Fruit fly (Drosophila melanogaster) whole organism, embryonic: Measurements from ENCODE around the gene Wdfy2.

Experiments
- Antp ChIP-seq: fragments of 200-800 bp; sonication (Bioruptor generic); optimal IDR thresholded peaks from 3 replicates; lab custom pipeline; 2016; ENCODE audit warnings: missing biosample characterization, missing genetic modification characterization
- Awh ChIP-seq: fragments of 200-800 bp; sonication (Bioruptor generic); IDR thresholded peaks from 2 replicates; pipeline ENCODE4, ENCODE4 v1.3.6; 2022; ENCODE audit warnings: missing biosample characterization, missing genetic modification characterization
- CG10274 ChIP-seq: fragments of 200-800 bp; sonication (Bioruptor generic); optimal IDR thresholded peaks from 3 replicates; lab custom pipeline; 2017; ENCODE audit warnings: missing biosample characterization, mild to moderate bottlenecking, missing genetic modification characterization
- CG10979 ChIP-seq: fragments of 200-800 bp; sonication (Bioruptor generic); optimal IDR thresholded peaks from 2 replicates; lab custom pipeline; 2018; ENCODE audit warnings: missing biosample characterization, mild to moderate bottlenecking, missing genetic modification characterization, moderate library complexity
- CG11398 ChIP-seq: fragments of 200-800 bp; sonication (Bioruptor generic); optimal IDR thresholded peaks from 2 replicates; lab custom pipeline; 2016; ENCODE audit warnings: missing biosample characterization, missing genetic modification characterization
- CG11456 ChIP-seq: fragments of 200-800 bp; sonication (Bioruptor generic); IDR thresholded peaks from 3 replicates; pipeline ENCODE4 v1.3.6; 2022; ENCODE audit warnings: missing biosample characterization, missing genetic modification characterization
- CG12071 ChIP-seq: fragments of 200-800 bp; sonication (Bioruptor generic); optimal IDR thresholded peaks from 3 replicates; lab custom pipeline; 2018; ENCODE audit warnings: missing biosample characterization, mild to moderate bottlenecking, missing genetic modification characterization
- CG12391 ChIP-seq: fragments of 200-800 bp; sonication (Bioruptor generic); optimal IDR thresholded peaks from 3 replicates; lab custom pipeline; 2018; ENCODE audit warnings: missing biosample characterization, mild to moderate bottlenecking, missing genetic modification characterization, moderate library complexity
- CG13624 ChIP-seq: fragments of 200-800 bp; sonication (Bioruptor generic); optimal IDR thresholded peaks from 2 replicates; lab custom pipeline; 2016; ENCODE audit warnings: missing biosample characterization, missing genetic modification characterization
- CG14667 ChIP-seq: fragments of 200-800 bp; sonication (Bioruptor generic); IDR thresholded peaks from 2 replicates; pipeline ENCODE4 v1.3.6; 2022; ENCODE audit warnings: missing biosample characterization, missing genetic modification characterization
- CG14860 ChIP-seq: fragments of 200-800 bp; sonication (Bioruptor generic); IDR thresholded peaks from 3 replicates; pipeline ENCODE4 v1.3.6; 2022; ENCODE audit warnings: missing biosample characterization, missing genetic modification characterization; ENCODE audit not compliant: partially characterized antibody
- CG14965 ChIP-seq: fragments of 200-800 bp; sonication (Bioruptor generic); optimal IDR thresholded peaks from 2 replicates; lab custom pipeline; 2016; ENCODE audit warnings: missing biosample characterization, missing genetic modification characterization, borderline replicate concordance
- CG16815 ChIP-seq: fragments of 200-800 bp; sonication (Bioruptor generic); optimal IDR thresholded peaks from 3 replicates; lab custom pipeline; 2017; ENCODE audit warnings: missing biosample characterization, mild to moderate bottlenecking, missing genetic modification characterization
- CG1832 ChIP-seq: fragments of 200-800 bp; sonication (Bioruptor generic); optimal IDR thresholded peaks from 2 replicates; lab custom pipeline; 2017; ENCODE audit warnings: missing biosample characterization, mild to moderate bottlenecking, missing genetic modification characterization, inconsistent platforms
- CG18599 ChIP-seq: fragments of 200-800 bp; sonication (Bioruptor generic); optimal IDR thresholded peaks from 3 replicates; lab custom pipeline; 2017; ENCODE audit warnings: missing biosample characterization, missing genetic modification characterization, mild to moderate bottlenecking, moderate library complexity, missing genetic modification reagents
- CG2202 ChIP-seq: fragments of 200-800 bp; sonication (Bioruptor generic); optimal IDR thresholded peaks from 2 replicates; lab custom pipeline; 2018; ENCODE audit warnings: missing biosample characterization, mild to moderate bottlenecking, missing genetic modification characterization
- CG2889 ChIP-seq: fragments of 200-800 bp; sonication (Bioruptor generic); IDR thresholded peaks from 3 replicates; pipeline ENCODE4 v1.3.6; 2022; ENCODE audit warnings: missing biosample characterization, missing genetic modification characterization
- CG4707 ChIP-seq: fragments of 200-800 bp; sonication (Bioruptor generic); optimal IDR thresholded peaks from 2 replicates; lab custom pipeline; 2018; ENCODE audit warnings: missing biosample characterization, mild to moderate bottlenecking, missing genetic modification characterization, moderate library complexity
- CG6254 ChIP-seq: fragments of 200-800 bp; sonication (Bioruptor generic); optimal IDR thresholded peaks from 3 replicates; lab custom pipeline; 2017; ENCODE audit warnings: mild to moderate bottlenecking, missing biosample characterization, missing genetic modification reagents, missing genetic modification characterization
- CG6683 ChIP-seq: fragments of 200-800 bp; sonication (Bioruptor generic); optimal IDR thresholded peaks from 2 replicates; lab custom pipeline; 2017; ENCODE audit warnings: missing biosample characterization, mild to moderate bottlenecking, missing genetic modification characterization, missing genetic modification reagents
- CG7271 ChIP-seq: fragments of 200-800 bp; sonication (Bioruptor generic); optimal IDR thresholded peaks from 2 replicates; lab custom pipeline; 2018; ENCODE audit warnings: missing biosample characterization, mild to moderate bottlenecking, missing genetic modification characterization, moderate library complexity
- CG7357 ChIP-seq: fragments of 200-800 bp; sonication (Bioruptor generic); IDR thresholded peaks from 3 replicates; pipeline ENCODE4 v1.3.6; 2022; ENCODE audit warnings: missing biosample characterization, missing genetic modification characterization
- CG7745 ChIP-seq: fragments of 200-800 bp; sonication (Bioruptor generic); optimal IDR thresholded peaks from 2 replicates; lab custom pipeline; 2018; ENCODE audit warnings: missing biosample characterization, mild to moderate bottlenecking, missing genetic modification characterization, moderate library complexity
- CG9797 ChIP-seq: fragments of 200-800 bp; sonication (Bioruptor generic); optimal IDR thresholded peaks from 3 replicates; lab custom pipeline; 2018; ENCODE audit warnings: missing biosample characterization, mild to moderate bottlenecking, missing genetic modification characterization
- D19B ChIP-seq: fragments of 200-800 bp; sonication (Bioruptor generic); optimal IDR thresholded peaks from 2 replicates; lab custom pipeline; 2017; ENCODE audit warnings: missing biosample characterization, mild to moderate bottlenecking, missing genetic modification characterization
- Doc2 ChIP-seq: fragments of 200-800 bp; sonication (Bioruptor generic); IDR thresholded peaks from 2 replicates; pipeline ENCODE4 v1.3.6; 2022; ENCODE audit warnings: missing biosample characterization, missing genetic modification characterization
- Dp ChIP-seq: fragments of 200-800 bp; sonication (Bioruptor generic); optimal IDR thresholded peaks from 2 replicates; lab custom pipeline; 2018; ENCODE audit warnings: missing biosample characterization, mild to moderate bottlenecking, missing genetic modification characterization, moderate library complexity
- Hand ChIP-seq: fragments of 200-800 bp; sonication (Bioruptor generic); optimal IDR thresholded peaks from 2 replicates; lab custom pipeline; 2017; ENCODE audit warnings: mild to moderate bottlenecking, missing biosample characterization, missing genetic modification reagents, missing genetic modification characterization
- Lim3 ChIP-seq: fragments of 200-800 bp; sonication (Bioruptor generic); IDR thresholded peaks from 2 replicates; pipeline ENCODE4 v1.3.6; 2022; ENCODE audit warnings: missing biosample characterization, missing genetic modification characterization
- Ravus ChIP-seq: fragments of 200-800 bp; sonication (Bioruptor generic); IDR thresholded peaks from 2 replicates; pipeline ENCODE4 v1.3.6; 2022; ENCODE audit warnings: missing biosample characterization, missing genetic modification characterization
- TFAM ChIP-seq: fragments of 200-800 bp; sonication (Bioruptor generic); optimal IDR thresholded peaks from 2 replicates; lab custom pipeline; 2017; ENCODE audit warnings: missing biosample characterization, missing genetic modification characterization, inconsistent platforms
- aop ChIP-seq: fragments of 200-800 bp; sonication (Bioruptor generic); IDR thresholded peaks from 2 replicates; pipeline ENCODE4 v1.3.6; 2022; ENCODE audit warnings: missing biosample characterization, missing genetic modification characterization
- bowl ChIP-seq: fragments of 200-800 bp; sonication (Bioruptor generic); IDR thresholded peaks from 2 replicates; pipeline ENCODE4 v1.3.6; 2022; ENCODE audit warnings: missing biosample characterization, missing genetic modification characterization
- caup ChIP-seq: fragments of 200-800 bp; sonication (Bioruptor generic); optimal IDR thresholded peaks from 3 replicates; lab custom pipeline; 2017; ENCODE audit warnings: missing biosample characterization, mild to moderate bottlenecking, missing genetic modification characterization, moderate library complexity; ENCODE audit not compliant: severe bottlenecking
- chm ChIP-seq: fragments of 200-800 bp; sonication (Bioruptor generic); IDR thresholded peaks from 2 replicates; pipeline ENCODE4 v1.3.6; 2022; ENCODE audit warnings: missing biosample characterization, missing genetic modification characterization
- dmrt99B ChIP-seq: fragments of 200-800 bp; sonication (Bioruptor generic); optimal IDR thresholded peaks from 2 replicates; lab custom pipeline; 2018; ENCODE audit warnings: missing biosample characterization, mild to moderate bottlenecking, missing genetic modification characterization, moderate library complexity
- en ChIP-seq: fragments of 200-800 bp; sonication (Bioruptor generic); optimal IDR thresholded peaks from 2 replicates; lab custom pipeline; 2016; ENCODE audit warnings: missing biosample characterization, missing genetic modification characterization
- gcm ChIP-seq: fragments of 200-800 bp; sonication (Bioruptor generic); optimal IDR thresholded peaks from 2 replicates; lab custom pipeline; 2019; ENCODE audit warnings: missing biosample characterization, mild to moderate bottlenecking, missing genetic modification characterization, moderate library complexity
- ken ChIP-seq: fragments of 200-800 bp; sonication (Bioruptor generic); IDR thresholded peaks from 3 replicates; pipeline ENCODE4 v1.3.6; 2022; ENCODE audit warnings: missing biosample characterization, missing genetic modification characterization
- lilli ChIP-seq: fragments of 200-800 bp; sonication (Bioruptor generic); optimal IDR thresholded peaks from 3 replicates; lab custom pipeline; 2016; ENCODE audit warnings: missing biosample characterization, missing genetic modification characterization
- lola ChIP-seq, 3 experiments: fragments of >200 bp in 2 of 3; fragments of 200-800 bp in 1 of 3; sonication (Bioruptor generic) in 1 of 3; optimal IDR thresholded peaks; 2 replicates each; lab custom pipeline; 2017 to 2019; ENCODE audit warnings: missing biosample characterization in 3 of 3, missing genetic modification characterization in 3 of 3, mild to moderate bottlenecking in 1 of 3, moderate library complexity in 1 of 3
- maf-S ChIP-seq: fragments of 200-800 bp; sonication (Bioruptor generic); optimal IDR thresholded peaks from 2 replicates; lab custom pipeline; 2016; ENCODE audit warnings: missing biosample characterization, missing genetic modification characterization
- mam ChIP-seq: fragments of 200-800 bp; sonication (Bioruptor generic); optimal IDR thresholded peaks from 3 replicates; lab custom pipeline; 2016; ENCODE audit warnings: missing biosample characterization, missing genetic modification characterization
- slbo ChIP-seq: fragments of 200-800 bp; sonication (Bioruptor generic); IDR thresholded peaks from 2 replicates; pipeline ENCODE4 v1.3.6; 2022; ENCODE audit warnings: missing biosample characterization, missing genetic modification characterization
- sob ChIP-seq: fragments of 200-800 bp; sonication (Bioruptor generic); IDR thresholded peaks from 2 replicates; pipeline ENCODE4 v1.3.6; 2022; ENCODE audit warnings: missing biosample characterization, missing genetic modification characterization
- stwl ChIP-seq: fragments of 200-800 bp; sonication (Bioruptor generic); optimal IDR thresholded peaks from 3 replicates; lab custom pipeline; 2018; ENCODE audit warnings: missing biosample characterization, mild to moderate bottlenecking, missing genetic modification characterization, moderate library complexity
- sug ChIP-seq: fragments of 200-800 bp; optimal IDR thresholded peaks from 2 replicates; lab custom pipeline; 2019; ENCODE audit warnings: missing biosample characterization, mild to moderate bottlenecking, missing genetic modification characterization, moderate library complexity
- tin ChIP-seq: fragments of 200-800 bp; sonication (Bioruptor generic); optimal IDR thresholded peaks from 3 replicates; lab custom pipeline; 2016; ENCODE audit warnings: missing biosample characterization, missing genetic modification characterization
- usp ChIP-seq: fragments of >200 bp; optimal IDR thresholded peaks from 2 replicates; lab custom pipeline; 2017; ENCODE audit warnings: missing biosample characterization, missing genetic modification characterization

The Wdfy2 gene

dm6 chr2L:10442048-10442790, 19.1 kb downstream of the Wdfy2 start, which contains the start of gene loh (continued):
- TF ChIP-seq CG12391 (tag; lab: Kevin White, UChicago) (peak; percentile 64), Hand (GFP tag; lab: Kevin White, UChicago) (no peak), D19B (GFP tag; lab: Kevin White, UChicago) (peak; percentile 36), sob (GFP tag; lab: Robert Waterston, UW) (0 out of 2 replicates have a peak, but pooled peaks have one; percentile 5), CG1832 (no peak), CG10274 (GFP tag; lab: Kevin White, UChicago) (no peak), CG6683 (GFP tag; lab: Kevin White, UChicago) (peak; percentile 10), caup (GFP tag; lab: Kevin White, UChicago) (no peak), CG7357 (GFP tag; lab: Robert Waterston, UW) (no peak), CG12071 (GFP tag; lab: Kevin White, UChicago) (no peak), maf-S (GFP tag; lab: Kevin White, UChicago) (no peak), CG14667 (no peak; the same call in 1 of the 2 replicates), CG11456 (no peak), ken (GFP tag; lab: Robert Waterston, UW) (0 out of 3 replicates have a peak, but pooled peaks have one; percentile 10), gcm (no peak), CG18599 (GFP tag; lab: Kevin White, UChicago) (no peak), mam (GFP tag; lab: Kevin White, UChicago) (no peak), bowl (GFP tag; lab: Robert Waterston, UW) (no peak), Ravus (GFP tag; lab: Robert Waterston, UW) (no peak), CG7271 (tag; lab: Kevin White, UChicago) (no peak), aop (GFP tag; lab: Robert Waterston, UW) (no peak), lola (GFP tag; optimal IDR thresholded peaks at IDR 0.05; lab: Kevin White, UChicago) (peak in 1 of 3 experiments; percentile 79), CG14860 (GFP tag; lab: Robert Waterston, UW) (no peak), dmrt99B (peak; percentile 64), stwl (tag; lab: Kevin White, UChicago) (no peak), lilli (GFP tag; lab: Kevin White, UChicago) (peak; percentile 22), chm (no peak), CG7745 (no peak), Lim3 (GFP tag; lab: Robert Waterston, UW) (no peak), CG11398 (GFP tag; lab: Kevin White, UChicago) (no peak), CG16815 (GFP tag; lab: Kevin White, UChicago) (peak; percentile 30), usp (GFP tag; lab: Kevin White, UChicago) (no peak), en (GFP tag; lab: Kevin White, UChicago) (no peak), sug (tag; lab: Kevin White, UChicago) (peak; percentile 48), CG13624 (GFP tag; lab: Kevin White, UChicago) (no peak), tin (peak; percentile 61), Dp (GFP tag; lab: Kevin White, UChicago) (no peak), CG14965 (GFP tag; lab: Kevin White, UChicago) (no peak), Doc2 (GFP tag; lab: Robert Waterston, UW) (no peak), CG10979 (tag; lab: Kevin White, UChicago) (peak; percentile 76), CG9797 (GFP tag; lab: Kevin White, UChicago) (no peak), Antp (no peak), TFAM (GFP tag; lab: Kevin White, UChicago) (no peak), CG2889 (no peak), slbo (GFP tag; lab: Robert Waterston, UW) (no peak), Awh (GFP tag; lab: Robert Waterston, UW) (no peak), CG6254 (GFP tag; lab: Kevin White, UChicago) (no peak), CG4707 (GFP tag; lab: Kevin White, UChicago) (no peak), CG2202 (no peak)
